Worm (Caenorhabditis elegans) whole organism, early embryonic: ENCODE results near the gene srw-57.
"Not testable (repeated sequence)": the region's sequence is repeated elsewhere in the genome, so short reads cannot be mapped to it uniquely, and the experiment has no call there.

Experiments used
- B0310.2 ChIP-seq: sonication (generic microtip); optimal IDR thresholded peaks from 2 replicates; lab custom pipeline; 2016; ENCODE audit warnings: mild to moderate bottlenecking, missing genetic modification characterization, missing compliant biosample characterization
- F13C5.2 ChIP-seq: sonication (generic microtip); optimal IDR thresholded peaks from 2 replicates; lab custom pipeline; 2017; ENCODE audit warnings: mild to moderate bottlenecking, missing genetic modification characterization, inconsistent platforms, missing compliant biosample characterization
- aly-1 ChIP-seq: sonication (generic microtip); optimal IDR thresholded peaks from 2 replicates; lab custom pipeline; 2016; ENCODE audit warnings: missing genetic modification characterization, missing compliant biosample characterization
- ama-1 ChIP-seq: fragments of 150-350 bp; optimal IDR thresholded peaks from 2 replicates; lab custom pipeline; 2014
- ceh-13 ChIP-seq: fragments of 200-800 bp; sonication (Bioruptor generic); optimal IDR thresholded peaks from 2 replicates; lab custom pipeline; 2018; ENCODE audit warnings: mild to moderate bottlenecking, missing genetic modification characterization, missing compliant biosample characterization
- ceh-36 ChIP-seq: sonication (generic microtip); optimal IDR thresholded peaks from 2 replicates; lab custom pipeline; 2016; ENCODE audit warnings: missing genetic modification characterization, inconsistent platforms, missing compliant biosample characterization
- ets-7 ChIP-seq: sonication (generic microtip); optimal IDR thresholded peaks from 2 replicates; lab custom pipeline; 2016; ENCODE audit warnings: missing genotype, missing genetic modification characterization, missing compliant biosample characterization
- flt-1 ChIP-seq: fragments of 200-800 bp; sonication (Bioruptor generic); IDR thresholded peaks from 2 replicates; pipeline ENCODE4 v1.3.6; 2022; ENCODE audit warnings: missing genetic modification characterization, missing compliant biosample characterization
- hmbx-1 ChIP-seq: sonication (generic microtip); optimal IDR thresholded peaks from 2 replicates; lab custom pipeline; 2016; ENCODE audit warnings: mild to moderate bottlenecking, missing genetic modification characterization, missing compliant biosample characterization
- hmg-4 ChIP-seq: fragments of 200-800 bp; sonication (Bioruptor generic); optimal IDR thresholded peaks from 2 replicates; lab custom pipeline; 2018; ENCODE audit warnings: mild to moderate bottlenecking, missing genetic modification characterization, missing compliant biosample characterization
- hnd-1 ChIP-seq: sonication (generic microtip); optimal IDR thresholded peaks from 2 replicates; lab custom pipeline; 2016; ENCODE audit warnings: missing genetic modification characterization, missing compliant biosample characterization
- pes-1 ChIP-seq: fragments of 200-800 bp; sonication (Bioruptor generic); IDR thresholded peaks from 2 replicates; pipeline ENCODE4 v1.3.6; 2022; ENCODE audit warnings: missing genetic modification reagents, missing genetic modification characterization, missing compliant biosample characterization
- scrt-1 ChIP-seq: fragments of 200-800 bp; sonication (Bioruptor generic); IDR thresholded peaks from 2 replicates; pipeline ENCODE4 v1.3.6; 2022; ENCODE audit warnings: missing genetic modification characterization, missing compliant biosample characterization
- sea-1 ChIP-seq: fragments of 200-800 bp; sonication (Bioruptor generic); conservative IDR thresholded peaks from 2 replicates; pipeline ENCODE4 v1.3.6; 2022; ENCODE audit warnings: missing genetic modification characterization, missing compliant biosample characterization
- tbx-11 ChIP-seq: fragments of 200-800 bp; sonication (Bioruptor generic); IDR thresholded peaks from 2 replicates; pipeline ENCODE4 v1.3.6; 2022; ENCODE audit warnings: missing genetic modification characterization, missing compliant biosample characterization
- tbx-37 ChIP-seq: fragments of 200-800 bp; sonication (Bioruptor generic); conservative IDR thresholded peaks from 2 replicates; pipeline ENCODE4 v1.3.6; 2022; ENCODE audit warnings: missing genetic modification reagents, missing genetic modification characterization, missing compliant biosample characterization
- tra-4 ChIP-seq: sonication (generic microtip); optimal IDR thresholded peaks from 2 replicates; lab custom pipeline; 2017; ENCODE audit warnings: missing genetic modification characterization, missing compliant biosample characterization

srw-57 gene

ce11 chrV:15932390-15932789 is 22.4 kb downstream of the srw-57 start, which contains the start of gene srw-26:
srw-26 (minus strand) TSS chrV:15932490.
- TF ChIP-seq ceh-13 (no peak), ets-7 (tag; lab: Kevin White, UChicago) (no peak)

ce11 chrV:15929882-15930281 is 24.9 kb downstream of the srw-57 start, which contains the start of gene srbc-77:
srbc-77 (plus strand) TSS chrV:15930182.
- not testable (repeated sequence) for TF ChIP-seq hnd-1; aly-1 (tag; lab: Kevin White, UChicago); ceh-13

- TF ChIP-seq ceh-36 (tag; lab: Kevin White, UChicago) = no peak
- no peak for TF ChIP-seq B0310.2 (tag; lab: Kevin White, UChicago)
- TF ChIP-seq ceh-13 = no peak
- TF ChIP-seq tbx-37 (GFP tag; lab: Robert Waterston, UW) = no peak
- TF ChIP-seq tbx-11 (GFP tag; lab: Robert Waterston, UW) = no peak
- TF ChIP-seq scrt-1 (GFP tag; lab: Robert Waterston, UW) = no peak
- no peak for TF ChIP-seq sea-1 (GFP tag; lab: Robert Waterston, UW)
- TF ChIP-seq tra-4 = no peak
- TF ChIP-seq aly-1 (tag; lab: Kevin White, UChicago) = no peak
- TF ChIP-seq flt-1 (GFP tag; lab: Robert Waterston, UW) = no peak
- no peak for TF ChIP-seq ets-7 (tag; lab: Kevin White, UChicago)
- TF ChIP-seq pes-1 (GFP tag; lab: Robert Waterston, UW) = no peak
- no peak for TF ChIP-seq hnd-1
- no peak for TF ChIP-seq ama-1
- TF ChIP-seq F13C5.2 (tag; lab: Kevin White, UChicago) = no peak
- TF ChIP-seq hmg-4 (GFP tag; lab: Kevin White, UChicago) = no peak
- no peak for TF ChIP-seq hmbx-1
Observed at ce11 chrV:15928325-15928724, 26.5 kb downstream of the srw-57 start, which contains the start of gene pzf-1. pzf-1 (minus strand) TSS chrV:15928425.

ce11 chrV:15924307-15924706 is 30.5 kb downstream of the srw-57 start, which contains the start of gene nhr-108:
nhr-108 (minus strand) TSS chrV:15924472.
- TF ChIP-seq ets-7 (tag; lab: Kevin White, UChicago) (no peak), hmbx-1 (no peak), F13C5.2 (tag; lab: Kevin White, UChicago) (no peak), ceh-13 (no peak)

ce11 chrV:15922979-15923378 is 31.9 kb downstream of the srw-57 start, which contains the start of gene F35E8.13:
F35E8.13 (plus strand) TSS chrV:15923279.
- TF ChIP-seq ceh-36 (tag; lab: Kevin White, UChicago) (no peak), tbx-11 (GFP tag; lab: Robert Waterston, UW) (no peak), hmbx-1 (no peak), tra-4 (no peak), aly-1 (tag; lab: Kevin White, UChicago) (no peak), F13C5.2 (tag; lab: Kevin White, UChicago) (no peak)

- TF ChIP-seq hnd-1 = no peak
- no peak for TF ChIP-seq ama-1
- no peak for TF ChIP-seq tbx-37 (GFP tag; lab: Robert Waterston, UW)
- no peak for TF ChIP-seq hmbx-1
- TF ChIP-seq flt-1 (GFP tag; lab: Robert Waterston, UW) = no peak
- no peak for TF ChIP-seq aly-1 (tag; lab: Kevin White, UChicago)
- no peak for TF ChIP-seq B0310.2 (tag; lab: Kevin White, UChicago)
Observed at ce11 chrV:15921102-15921501, 33.7 kb downstream of the srw-57 start, which contains the start of gene cdr-1. cdr-1 (plus strand) TSS chrV:15921309.

DNA sequence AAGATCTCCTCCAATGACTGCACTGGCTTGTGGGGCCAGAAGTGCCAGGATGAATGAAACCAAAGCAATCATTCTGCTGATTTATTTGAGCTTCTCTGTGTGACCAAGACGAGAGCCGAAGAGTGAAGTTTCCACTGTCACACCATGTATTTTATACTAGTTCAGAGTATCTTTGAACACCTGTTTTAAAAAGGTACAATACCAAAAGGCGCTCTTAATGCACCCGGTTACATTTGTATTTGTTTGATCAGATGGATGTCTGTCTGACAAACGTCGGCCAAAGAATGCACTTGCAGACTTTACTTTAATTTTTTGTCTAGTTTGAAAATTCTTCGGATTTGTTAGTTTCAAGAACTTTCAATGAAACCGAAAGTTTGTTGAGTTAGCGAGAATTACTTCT is 34.6 kb downstream of the srw-57 start, which contains the start of gene F35E8.10:
Gene F35E8.10 (minus strand): TSS at position 101 of the 400 bp plus-strand sequence.
- TF ChIP-seq tbx-37 (GFP tag; lab: Robert Waterston, UW) (no peak), tbx-11 (GFP tag; lab: Robert Waterston, UW) (no peak), hmg-4 (GFP tag; lab: Kevin White, UChicago) (no peak), hnd-1 (no peak), B0310.2 (tag; lab: Kevin White, UChicago) (no peak), sea-1 (GFP tag; lab: Robert Waterston, UW) (no peak), ama-1 (no peak), tra-4 (no peak), ceh-13 (no peak), scrt-1 (GFP tag; lab: Robert Waterston, UW) (no peak), F13C5.2 (tag; lab: Kevin White, UChicago) (no peak), aly-1 (tag; lab: Kevin White, UChicago) (no peak), flt-1 (GFP tag; lab: Robert Waterston, UW) (no peak), pes-1 (GFP tag; lab: Robert Waterston, UW) (no peak), ceh-36 (tag; lab: Kevin White, UChicago) (no peak), hmbx-1 (no peak), ets-7 (tag; lab: Kevin White, UChicago) (no peak)

- TF ChIP-seq sea-1 (GFP tag; lab: Robert Waterston, UW) = no peak
- TF ChIP-seq F13C5.2 (tag; lab: Kevin White, UChicago) = no peak
Observed at ce11 chrV:15917458-15917857, 37.4 kb downstream of the srw-57 start, which contains the start of gene F35E8.9. F35E8.9 (minus strand) TSS chrV:15917558.

ce11 chrV:15915919-15916318 is 38.9 kb downstream of the srw-57 start, which contains the start of gene gst-38:
gst-38 (minus strand) TSS chrV:15916070.
- TF ChIP-seq ceh-13 = no peak
- TF ChIP-seq scrt-1 (GFP tag; lab: Robert Waterston, UW) = no peak
- no peak for TF ChIP-seq B0310.2 (tag; lab: Kevin White, UChicago)
- TF ChIP-seq ets-7 (tag; lab: Kevin White, UChicago) = no peak
- no peak for TF ChIP-seq ama-1
- no peak for TF ChIP-seq ceh-36 (tag; lab: Kevin White, UChicago)
- TF ChIP-seq sea-1 (GFP tag; lab: Robert Waterston, UW) = no peak
- TF ChIP-seq hmbx-1 = no peak
- no peak for TF ChIP-seq flt-1 (GFP tag; lab: Robert Waterston, UW)
- no peak for TF ChIP-seq hmg-4 (GFP tag; lab: Kevin White, UChicago)
- TF ChIP-seq pes-1 (GFP tag; lab: Robert Waterston, UW) = no peak
- TF ChIP-seq tra-4 = no peak
- no peak for TF ChIP-seq F13C5.2 (tag; lab: Kevin White, UChicago)
- no peak for TF ChIP-seq tbx-11 (GFP tag; lab: Robert Waterston, UW)
- TF ChIP-seq tbx-37 (GFP tag; lab: Robert Waterston, UW) = no peak
- TF ChIP-seq aly-1 (tag; lab: Kevin White, UChicago) = no peak
